Worm (Caenorhabditis elegans) whole organism, young adult: Measurements from ENCODE around the gene ppt-1.
A peak's percentile ranks its signal among the peaks of the same experiment; 100 is the strongest.

Experiments
- F23B12.7 ChIP-seq: sonication (generic microtip); optimal IDR thresholded peaks from 2 replicates; lab custom pipeline; 2017; ENCODE audit warnings: missing genetic modification characterization, mild to moderate bottlenecking, missing compliant biosample characterization, antibody characterized with exemption, moderate library complexity; ENCODE audit not compliant: insufficient read depth
- ama-1 ChIP-seq, 3 experiments: fragments of 150-350 bp in 1 of 3; sonication (generic microtip) in 2 of 3; optimal IDR thresholded peaks; 2 replicates each; lab custom pipeline; 2014 to 2018; ENCODE audit warnings: missing biosample characterization in 2 of 3, missing genetic modification characterization in 2 of 3, missing genetic modification reagents in 2 of 3
- ccch-3 ChIP-seq: fragments of 200-800 bp; sonication (Bioruptor generic); optimal IDR thresholded peaks from 2 replicates; lab custom pipeline; 2018; ENCODE audit warnings: mild to moderate bottlenecking, missing genetic modification characterization, missing compliant biosample characterization
- efl-1 ChIP-seq: fragments of 150-350 bp; optimal IDR thresholded peaks from 2 replicates; lab custom pipeline; 2014; ENCODE audit warnings: missing biosample characterization, missing genetic modification reagents, missing genetic modification characterization
- gei-17 ChIP-seq: fragments of 200-800 bp; sonication (Bioruptor generic); optimal IDR thresholded peaks from 2 replicates; lab custom pipeline; 2018; ENCODE audit warnings: mild to moderate bottlenecking, missing genetic modification characterization, missing compliant biosample characterization
- pha-4 ChIP-seq: fragments of 150-350 bp; sonication (generic microtip); optimal IDR thresholded peaks from 2 replicates; lab custom pipeline; 2014; ENCODE audit warnings: missing biosample characterization, missing genetic modification reagents, missing genetic modification characterization

DNA sequence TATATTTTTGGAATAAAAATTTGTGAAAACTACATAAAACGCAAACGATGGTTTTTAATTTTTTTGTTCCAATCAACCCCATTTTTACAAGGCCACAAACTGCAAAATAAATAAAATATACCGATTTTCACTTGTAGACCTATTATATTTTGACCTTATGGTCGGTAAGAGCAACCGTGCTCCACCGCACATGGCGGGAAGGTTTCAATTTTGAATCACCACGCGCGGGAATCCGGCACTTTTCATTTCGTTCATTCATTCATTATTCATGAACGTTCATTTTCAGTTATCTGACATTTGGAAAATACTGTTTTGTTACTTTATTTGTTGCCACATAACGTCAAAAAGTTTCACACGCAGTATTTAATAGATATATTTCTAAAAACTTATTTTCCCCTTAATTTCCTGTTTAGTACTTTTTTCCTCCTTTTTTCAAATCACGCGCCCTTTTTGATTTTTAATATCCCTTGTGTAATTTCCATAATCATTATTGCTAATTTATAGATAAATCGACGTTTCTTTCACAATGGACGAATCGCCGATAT is 32.4 kb downstream of the ppt-1 start, which contains the start of gene hcp-1:
- TF ChIP-seq ccch-3 (GFP tag; lab: Kevin White, UChicago) (no peak), ama-1 (optimal IDR thresholded peaks at IDR 0.05; lab: Kevin White, UChicago) (no peak), ama-1 (GFP tag; optimal IDR thresholded peaks at IDR 0.05; lab: Kevin White, UChicago) (no peak), efl-1 (peak; percentile 100), F23B12.7 (tag; lab: Kevin White, UChicago) (peak; percentile 58), pha-4 (tag; lab: Kevin White, UChicago) (no peak), gei-17 (no peak)
